Fruit fly (Drosophila melanogaster) whole organism, wandering third instar larva: ENCODE results near the gene Acsx3.

Experiments used
- CG9705 ChIP-seq: fragments of 200-800 bp; sonication (Bioruptor generic); optimal IDR thresholded peaks from 2 replicates; lab custom pipeline; 2018; ENCODE audit warnings: missing biosample characterization, mild to moderate bottlenecking, missing genetic modification characterization
- Hr78 ChIP-seq: fragments of >200 bp; optimal IDR thresholded peaks from 2 replicates; lab custom pipeline; 2017; ENCODE audit warnings: missing biosample characterization, missing genetic modification characterization
- Mio ChIP-seq: sonication (Bioruptor generic); optimal IDR thresholded peaks from 2 replicates; lab custom pipeline; 2016; ENCODE audit warnings: missing biosample characterization, missing genetic modification characterization
- Myc ChIP-seq: fragments of >200 bp; optimal IDR thresholded peaks from 2 replicates; lab custom pipeline; 2017
- Rel ChIP-seq, 2 experiments: fragments of 200-800 bp; sonication (Bioruptor generic) in 1 of 2; optimal IDR thresholded peaks; 2 replicates in 1 of 2; 3 replicates in 1 of 2; lab custom pipeline; 2016 to 2019; ENCODE audit warnings: mild to moderate bottlenecking in 2 of 2, missing biosample characterization in 2 of 2, missing genetic modification characterization in 2 of 2, moderate library complexity in 1 of 2
- dl ChIP-seq, 2 experiments: fragments of 175-275, 200-275 bp in 1 of 2; fragments of 200-275 bp in 1 of 2; sonication (Bioruptor generic); optimal IDR thresholded peaks; lab custom pipeline; 2018; ENCODE audit warnings: mild to moderate bottlenecking in 2 of 2, missing biosample characterization in 2 of 2, missing genetic modification characterization in 2 of 2, moderate library complexity in 2 of 2; ENCODE audit not compliant: partially characterized antibody in 2 of 2, insufficient read depth in 1 of 2
- fru ChIP-seq: fragments of 200-800 bp; sonication (Bioruptor generic); optimal IDR thresholded peaks from 3 replicates; lab custom pipeline; 2016; ENCODE audit warnings: missing biosample characterization, mild to moderate bottlenecking, missing genetic modification characterization
- h ChIP-seq: fragments of 200-800 bp; sonication (Bioruptor generic); optimal IDR thresholded peaks from 3 replicates; lab custom pipeline; 2016; ENCODE audit warnings: missing biosample characterization, mild to moderate bottlenecking, missing genetic modification characterization
- rgr ChIP-seq: fragments of 200-800 bp; sonication (Bioruptor generic); optimal IDR thresholded peaks from 3 replicates; lab custom pipeline; 2016; ENCODE audit warnings: missing biosample characterization, mild to moderate bottlenecking, missing genetic modification characterization
- sage ChIP-seq: fragments of 200-800 bp; sonication (Bioruptor generic); optimal IDR thresholded peaks from 2 replicates; lab custom pipeline; 2016; ENCODE audit warnings: missing biosample characterization, mild to moderate bottlenecking, missing genetic modification characterization
- sv ChIP-seq: fragments of 200-800 bp; sonication (Bioruptor generic); optimal IDR thresholded peaks from 3 replicates; lab custom pipeline; 2016; ENCODE audit warnings: missing biosample characterization, missing genetic modification characterization
- usp ChIP-seq: fragments of >200 bp; optimal IDR thresholded peaks from 2 replicates; lab custom pipeline; 2017; ENCODE audit warnings: missing biosample characterization, missing genetic modification characterization

DNA sequence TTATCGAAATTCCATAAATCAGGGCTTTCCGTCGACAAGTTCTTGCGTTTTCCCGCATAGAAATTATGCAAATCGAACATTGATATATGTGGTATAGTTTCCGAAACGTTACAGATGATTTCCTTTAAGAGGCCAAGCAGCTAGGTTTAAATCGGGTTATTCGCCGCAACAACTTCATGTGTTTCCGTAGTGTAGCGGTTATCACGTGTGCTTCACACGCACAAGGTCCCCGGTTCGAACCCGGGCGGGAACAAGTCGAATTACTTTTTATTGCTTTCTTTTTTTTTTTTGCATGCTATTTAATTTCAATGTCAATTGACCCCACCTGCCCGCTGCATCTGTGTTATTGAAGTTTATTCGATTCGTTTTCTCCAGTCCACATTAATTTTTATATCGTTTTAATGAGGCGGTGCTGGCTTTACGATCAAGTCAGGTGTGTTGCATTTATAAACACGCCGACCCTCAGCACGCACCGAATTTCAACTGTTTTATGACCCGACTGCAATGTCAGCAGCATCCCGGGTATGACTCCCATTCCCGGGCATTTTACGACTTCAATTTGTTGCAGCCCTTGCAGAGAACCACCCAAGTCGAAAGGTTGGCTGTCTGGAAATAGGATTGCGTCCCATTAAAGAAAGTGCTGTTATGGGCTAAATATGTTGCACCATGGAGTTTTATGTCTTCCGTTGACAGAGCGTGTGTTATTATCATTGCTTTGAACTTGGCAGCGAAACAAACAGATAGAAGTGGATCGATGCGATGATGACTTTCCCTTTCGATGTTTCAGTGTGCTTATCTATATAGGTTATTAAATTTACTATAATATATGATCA, 9.1 kb downstream of the Acsx3 start:
- TF ChIP-seq h (GFP tag; lab: Kevin White, UChicago) (no peak), sage (GFP tag; lab: Kevin White, UChicago) (no peak), usp (GFP tag; lab: Kevin White, UChicago) (no peak), sv (GFP tag; lab: Kevin White, UChicago) (no peak), dl (GFP tag; optimal IDR thresholded peaks at IDR 0.05; lab: Kevin White, UChicago; ENCODE audit: insufficient read depth in 1 of 2, partially characterized antibody in 2 of 2) (no peak), Hr78 (GFP tag; lab: Kevin White, UChicago) (no peak), rgr (no peak), Rel (GFP tag; optimal IDR thresholded peaks at IDR 0.05; lab: Kevin White, UChicago) (no peak), Rel (tag; optimal IDR thresholded peaks at IDR 0.05; lab: Kevin White, UChicago) (peak; percentile 15), CG9705 (no peak), Myc (no peak), fru (no peak), Mio (no peak)
